Worm (Caenorhabditis elegans) whole organism, L2 larva: Measurements from ENCODE around the gene Y41C4A.11.
A peak's percentile ranks its signal among the peaks of the same experiment; 100 is the strongest.

Source experiments
- R02D3.7 ChIP-seq: fragments of 150-350 bp; optimal IDR thresholded peaks from 2 replicates; lab custom pipeline; 2014; ENCODE audit warnings: missing biosample characterization, missing genetic modification characterization
- Y55F3AM.14 ChIP-seq: fragments of 200-800 bp; sonication (Bioruptor generic); optimal IDR thresholded peaks from 2 replicates; lab custom pipeline; 2018; ENCODE audit warnings: mild to moderate bottlenecking, missing genetic modification characterization, missing compliant biosample characterization
- alr-1 ChIP-seq: fragments of 150-350 bp; optimal IDR thresholded peaks from 2 replicates; lab custom pipeline; 2014; ENCODE audit warnings: missing biosample characterization, missing genetic modification characterization
- ama-1 ChIP-seq: fragments of 150-350 bp; optimal IDR thresholded peaks from 2 replicates; lab custom pipeline; 2018; ENCODE audit warnings: inconsistent platforms
- blmp-1 ChIP-seq: sonication (generic microtip); optimal IDR thresholded peaks from 2 replicates; lab custom pipeline; 2017; ENCODE audit warnings: missing genetic modification characterization, mild to moderate bottlenecking, missing compliant biosample characterization, antibody characterized with exemption, moderate library complexity; ENCODE audit not compliant: insufficient read depth
- ceh-16 ChIP-seq: fragments of 150-350 bp; optimal IDR thresholded peaks from 2 replicates; lab custom pipeline; 2014; ENCODE audit warnings: missing biosample characterization, missing genetic modification characterization
- ceh-82 ChIP-seq: fragments of 150-350 bp; optimal IDR thresholded peaks from 2 replicates; lab custom pipeline; 2014; ENCODE audit warnings: missing biosample characterization, missing genetic modification characterization
- crh-2 ChIP-seq: sonication (generic microtip); optimal IDR thresholded peaks from 2 replicates; lab custom pipeline; 2017; ENCODE audit warnings: missing biosample characterization, missing genetic modification characterization
- dmd-4 ChIP-seq: sonication (generic microtip); optimal IDR thresholded peaks from 2 replicates; lab custom pipeline; 2017; ENCODE audit warnings: missing biosample characterization, missing genetic modification characterization
- elt-1 ChIP-seq: fragments of 150-350 bp; optimal IDR thresholded peaks from 2 replicates; lab custom pipeline; 2014; ENCODE audit warnings: missing biosample characterization, missing genetic modification characterization
- fos-1 ChIP-seq: fragments of 150-350 bp; optimal IDR thresholded peaks from 2 replicates; lab custom pipeline; 2014; ENCODE audit warnings: missing biosample characterization, missing genetic modification characterization
- gmeb-1 ChIP-seq: fragments of 150-350 bp; optimal IDR thresholded peaks from 2 replicates; lab custom pipeline; 2014; ENCODE audit warnings: missing biosample characterization, missing genetic modification characterization
- lin-11 ChIP-seq: fragments of 150-350 bp; sonication (generic microtip); optimal IDR thresholded peaks from 2 replicates; lab custom pipeline; 2014; ENCODE audit warnings: missing biosample characterization, missing genetic modification characterization, inconsistent platforms, mixed read lengths
- lin-39 ChIP-seq: fragments of 150-350 bp; optimal IDR thresholded peaks from 2 replicates; lab custom pipeline; 2014; ENCODE audit warnings: missing biosample characterization, missing genetic modification reagents, missing genetic modification characterization
- mbf-1 ChIP-seq: sonication (generic microtip); optimal IDR thresholded peaks from 2 replicates; lab custom pipeline; 2017; ENCODE audit warnings: missing biosample characterization, missing genetic modification characterization
- mdl-1 ChIP-seq, 2 experiments: fragments of 150-350 bp in 1 of 2; sonication (generic microtip) in 1 of 2; optimal IDR thresholded peaks; 2 replicates each; lab custom pipeline; 2017; ENCODE audit warnings: missing biosample characterization in 2 of 2, missing genetic modification characterization in 2 of 2
- nhr-10 ChIP-seq: sonication (generic microtip); optimal IDR thresholded peaks from 2 replicates; lab custom pipeline; 2017; ENCODE audit warnings: missing biosample characterization, missing genetic modification characterization
- nhr-11 ChIP-seq: fragments of 150-350 bp; optimal IDR thresholded peaks from 2 replicates; lab custom pipeline; 2014; ENCODE audit warnings: missing biosample characterization, missing genetic modification characterization
- nhr-12 ChIP-seq: fragments of 150-350 bp; optimal IDR thresholded peaks from 2 replicates; lab custom pipeline; 2014; ENCODE audit warnings: missing biosample characterization, missing genetic modification characterization
- nhr-129 ChIP-seq: fragments of 150-350 bp; optimal IDR thresholded peaks from 2 replicates; lab custom pipeline; 2014; ENCODE audit warnings: missing biosample characterization, missing genetic modification characterization
- nhr-21 ChIP-seq: fragments of 150-350 bp; optimal IDR thresholded peaks from 2 replicates; lab custom pipeline; 2014; ENCODE audit warnings: missing biosample characterization, missing genetic modification characterization
- nhr-23 ChIP-seq: fragments of 150-350 bp; optimal IDR thresholded peaks from 2 replicates; lab custom pipeline; 2014; ENCODE audit warnings: missing biosample characterization, missing genetic modification reagents, missing genetic modification characterization
- nhr-77 ChIP-seq: fragments of 150-350 bp; optimal IDR thresholded peaks from 2 replicates; lab custom pipeline; 2014; ENCODE audit warnings: missing biosample characterization, missing genetic modification characterization
- peb-1 ChIP-seq: fragments of 150-350 bp; optimal IDR thresholded peaks from 2 replicates; lab custom pipeline; 2014; ENCODE audit warnings: missing biosample characterization, missing genetic modification characterization
- sem-4 ChIP-seq: fragments of 150-350 bp; optimal IDR thresholded peaks from 2 replicates; lab custom pipeline; 2014; ENCODE audit warnings: missing biosample characterization, missing genetic modification reagents, missing genetic modification characterization
- skn-1 ChIP-seq: sonication (generic microtip); optimal IDR thresholded peaks from 2 replicates; lab custom pipeline; 2017; ENCODE audit warnings: missing biosample characterization, missing genetic modification characterization
- sma-3 ChIP-seq: sonication (generic microtip); optimal IDR thresholded peaks from 2 replicates; lab custom pipeline; 2016; ENCODE audit warnings: missing genetic modification reagents, missing genetic modification characterization, missing compliant biosample characterization
- sma-9 ChIP-seq, 2 experiments: fragments of 150-350 bp in 1 of 2; sonication (generic microtip) in 1 of 2; optimal IDR thresholded peaks; 2 replicates each; lab custom pipeline; 2014 to 2016; ENCODE audit warnings: missing genetic modification characterization in 2 of 2, mild to moderate bottlenecking in 1 of 2, missing biosample characterization in 1 of 2, missing compliant biosample characterization in 1 of 2, missing genetic modification reagents in 1 of 2, moderate library complexity in 1 of 2
- snpc-4 ChIP-seq: fragments of 150-350 bp; optimal IDR thresholded peaks from 2 replicates; lab custom pipeline; 2014; ENCODE audit warnings: missing biosample characterization, missing genetic modification characterization
- zag-1 ChIP-seq: fragments of 150-350 bp; optimal IDR thresholded peaks from 2 replicates; lab custom pipeline; 2014; ENCODE audit warnings: missing biosample characterization, missing genetic modification characterization
- ztf-11 ChIP-seq: sonication (generic microtip); optimal IDR thresholded peaks from 2 replicates; lab custom pipeline; 2017; ENCODE audit warnings: missing biosample characterization, missing genetic modification characterization
- ztf-4 ChIP-seq: fragments of 150-350 bp; optimal IDR thresholded peaks from 2 replicates; lab custom pipeline; 2014; ENCODE audit warnings: missing biosample characterization, missing genetic modification characterization

Y41C4A.11 gene

ce11 chrIII:11721405-11721804 lies 1.7 kb downstream of the Y41C4A.11 start, which contains the start of gene Y41C4A.32:
TSS of gene Y41C4A.32 (plus strand) at chrIII:11721706.
- TF ChIP-seq fos-1 = peak; percentile 11
- TF ChIP-seq nhr-77 (tag; lab: Kevin White, UChicago) = no peak

DNA sequence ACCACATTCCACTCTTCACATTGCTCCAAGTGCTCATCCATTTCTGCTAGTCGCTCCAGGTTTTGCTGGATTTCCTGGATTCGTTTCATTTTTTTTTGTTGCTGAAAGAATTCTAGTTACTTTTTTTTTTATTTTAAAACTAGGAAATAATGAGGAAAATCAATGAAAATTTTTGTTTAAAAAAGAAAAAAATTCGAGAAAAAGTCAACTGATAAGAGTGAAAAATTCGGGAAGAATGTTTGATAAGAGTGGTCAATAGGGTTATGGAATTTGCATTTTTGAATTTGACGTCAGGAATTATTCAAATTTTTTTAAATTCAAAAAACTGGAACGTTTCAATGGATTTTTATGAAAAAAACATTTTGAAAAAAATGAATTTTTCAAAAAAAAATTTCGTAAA lies 6.9 kb downstream of the Y41C4A.11 start, which contains the start of gene Y41C4A.12:
Gene Y41C4A.12 (minus strand): TSS at position 101 of the 400 bp plus-strand sequence.
- TF ChIP-seq skn-1 (tag; lab: Kevin White, UChicago) = no peak
- no peak for TF ChIP-seq ceh-16

DNA sequence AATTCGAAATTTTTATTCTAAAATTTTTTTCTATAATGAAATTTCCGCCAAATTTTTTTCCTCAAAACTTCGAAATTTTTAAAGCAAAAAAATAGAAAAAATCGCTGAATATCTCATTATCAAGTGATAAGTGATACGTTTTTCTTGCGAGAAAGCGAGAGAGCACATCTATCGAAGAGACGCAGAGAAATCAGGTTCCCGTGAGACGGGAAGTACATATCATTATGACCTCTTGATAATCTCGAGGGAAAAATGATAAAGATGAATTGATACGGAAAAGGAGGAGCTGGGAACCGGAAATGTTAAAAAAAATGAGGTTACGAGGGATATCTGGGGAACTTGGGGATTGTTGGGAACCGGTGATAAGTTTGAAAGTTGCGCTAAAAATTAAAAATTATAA lies 7.3 kb downstream of the Y41C4A.11 start:
- TF ChIP-seq gmeb-1 (tag; lab: Kevin White, UChicago) (no peak), sma-9 (GFP tag; optimal IDR thresholded peaks at IDR 0.05; lab: Kevin White, UChicago) (no peak), sma-9 (tag; optimal IDR thresholded peaks at IDR 0.05; lab: Kevin White, UChicago) (no peak), R02D3.7 (tag; lab: Kevin White, UChicago) (no peak), nhr-21 (tag; lab: Kevin White, UChicago) (peak; percentile 12), dmd-4 (tag; lab: Kevin White, UChicago) (no peak), mdl-1 (tag; optimal IDR thresholded peaks at IDR 0.05; lab: Kevin White, UChicago) (no peak), crh-2 (tag; lab: Kevin White, UChicago) (no peak), elt-1 (tag; lab: Kevin White, UChicago) (no peak), sem-4 (no peak), Y55F3AM.14 (no peak), ztf-4 (tag; lab: Kevin White, UChicago) (no peak), ztf-11 (tag; lab: Kevin White, UChicago) (no peak), fos-1 (peak; percentile 21), peb-1 (tag; lab: Kevin White, UChicago) (no peak), skn-1 (tag; lab: Kevin White, UChicago) (no peak)

DNA sequence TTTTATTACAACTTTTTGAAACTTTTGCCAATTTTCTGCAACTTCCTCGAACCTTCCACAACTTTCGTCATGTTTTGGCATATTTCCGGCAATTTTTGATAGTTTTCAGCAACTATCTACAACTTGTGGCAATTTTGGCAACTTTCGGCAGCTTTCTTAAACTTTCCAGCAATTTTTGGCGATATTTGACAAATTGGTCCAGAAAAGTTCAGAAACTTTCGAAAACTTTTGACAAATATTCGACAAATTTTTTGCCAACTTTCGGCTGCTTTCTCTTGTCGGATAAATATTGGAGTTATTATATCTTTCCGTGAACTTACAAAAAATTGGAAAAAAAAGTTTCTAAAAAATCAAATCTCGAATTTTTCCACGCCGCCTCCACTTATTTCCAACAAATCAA lies 10.7 kb downstream of the Y41C4A.11 start, which contains the start of gene Y41C4A.18:
Gene Y41C4A.18 (plus strand): TSS at position 301 of the 400 bp plus-strand sequence.
- no peak for TF ChIP-seq skn-1 (tag; lab: Kevin White, UChicago)
- TF ChIP-seq nhr-12 = no peak

- no peak for TF ChIP-seq nhr-23 (tag; lab: Kevin White, UChicago)
- no peak for TF ChIP-seq snpc-4
- TF ChIP-seq sma-9 (GFP tag; optimal IDR thresholded peaks at IDR 0.05; lab: Kevin White, UChicago) = no peak
- TF ChIP-seq sma-9 (tag; optimal IDR thresholded peaks at IDR 0.05; lab: Kevin White, UChicago) = no peak
- TF ChIP-seq mbf-1 (tag; lab: Kevin White, UChicago) = no peak
- no peak for TF ChIP-seq fos-1
- no peak for TF ChIP-seq nhr-129 (tag; lab: Kevin White, UChicago)
- no peak for TF ChIP-seq nhr-21 (tag; lab: Kevin White, UChicago)
- no peak for TF ChIP-seq R02D3.7 (tag; lab: Kevin White, UChicago)
- no peak for TF ChIP-seq nhr-77 (tag; lab: Kevin White, UChicago)
- TF ChIP-seq alr-1 = no peak
- no peak for TF ChIP-seq blmp-1 (tag; lab: Kevin White, UChicago)
These were observed 11.2 kb downstream of the Y41C4A.11 start for ce11 chrIII:11730850-11731249.

DNA sequence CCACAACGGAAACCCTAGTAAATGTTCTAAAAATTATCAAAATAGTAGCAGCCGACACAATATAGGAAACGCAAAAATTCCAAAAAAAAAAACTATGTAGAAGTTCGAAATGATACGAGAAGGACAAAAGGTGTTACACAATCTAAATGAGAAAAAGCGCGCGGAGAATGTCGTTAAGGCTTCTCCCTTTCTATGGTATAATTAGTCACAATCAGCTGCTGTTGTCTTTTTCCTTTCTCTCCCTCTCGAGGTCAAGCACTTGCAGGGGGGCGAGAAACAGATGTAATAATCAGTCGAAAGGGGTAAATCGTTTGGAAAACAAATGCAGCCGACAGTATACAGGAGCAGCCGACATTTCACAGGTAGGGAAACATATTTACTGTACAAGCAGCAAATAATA lies 11.8 kb downstream of the Y41C4A.11 start:
- TF ChIP-seq lin-11 (tag; lab: Kevin White, UChicago) = no peak
- no peak for TF ChIP-seq mbf-1 (tag; lab: Kevin White, UChicago)
- TF ChIP-seq R02D3.7 (tag; lab: Kevin White, UChicago) = no peak
- TF ChIP-seq skn-1 (tag; lab: Kevin White, UChicago) = no peak
- no peak for TF ChIP-seq nhr-12
- TF ChIP-seq ztf-4 (tag; lab: Kevin White, UChicago) = no peak
- no peak for TF ChIP-seq sma-3 (GFP tag; lab: Kevin White, UChicago)
- TF ChIP-seq ceh-82 (tag; lab: Kevin White, UChicago) = no peak
- TF ChIP-seq zag-1 (tag; lab: Kevin White, UChicago) = no peak
- no peak for TF ChIP-seq gmeb-1 (tag; lab: Kevin White, UChicago)
- TF ChIP-seq, all 48 proteins: peak for 0

- TF ChIP-seq R02D3.7 (tag; lab: Kevin White, UChicago) = no peak
- TF ChIP-seq nhr-11 = no peak
- TF ChIP-seq ceh-82 (tag; lab: Kevin White, UChicago) = no peak
- no peak for TF ChIP-seq blmp-1 (tag; lab: Kevin White, UChicago)
- TF ChIP-seq alr-1 = no peak
- no peak for TF ChIP-seq sem-4
- no peak for TF ChIP-seq nhr-10 (tag; lab: Kevin White, UChicago)
- no peak for TF ChIP-seq peb-1 (tag; lab: Kevin White, UChicago)
- TF ChIP-seq mdl-1 (tag; optimal IDR thresholded peaks at IDR 0.05; lab: Kevin White, UChicago) = no peak
- no peak for TF ChIP-seq snpc-4
- no peak for TF ChIP-seq ama-1 (lab: Kevin White, UChicago)
- TF ChIP-seq lin-39 (tag; lab: Kevin White, UChicago) = no peak
- no peak for TF ChIP-seq crh-2 (tag; lab: Kevin White, UChicago)
- no peak for TF ChIP-seq sma-3 (GFP tag; lab: Kevin White, UChicago)
- no peak for TF ChIP-seq dmd-4 (tag; lab: Kevin White, UChicago)
These were observed 12.4 kb downstream of the Y41C4A.11 start, which contains the start of gene Y41C4A.21 for ce11 chrIII:11732056-11732455. TSS of gene Y41C4A.21 (plus strand) at chrIII:11732356.
